Worm (Caenorhabditis elegans) whole organism, L3 larva: ENCODE measurements around the gene F52H2.15.

ENCODE experiments used
- R02D3.7 ChIP-seq: fragments of 150-350 bp; optimal IDR thresholded peaks from 2 replicates; lab custom pipeline; 2014; ENCODE audit warnings: missing biosample characterization, missing genetic modification characterization
- aly-2 ChIP-seq: fragments of 150-350 bp; optimal IDR thresholded peaks from 2 replicates; lab custom pipeline; 2014; ENCODE audit warnings: missing biosample characterization, missing genetic modification characterization
- ama-1 ChIP-seq: fragments of 150-350 bp; optimal IDR thresholded peaks from 2 replicates; lab custom pipeline; 2018
- ceh-16 ChIP-seq: sonication (generic microtip); optimal IDR thresholded peaks from 2 replicates; lab custom pipeline; 2017; ENCODE audit warnings: missing biosample characterization, missing genetic modification characterization
- ceh-28 ChIP-seq: fragments of 150-350 bp; optimal IDR thresholded peaks from 2 replicates; lab custom pipeline; 2014; ENCODE audit warnings: missing biosample characterization, missing genetic modification reagents, missing genetic modification characterization
- ceh-82 ChIP-seq: fragments of 150-350 bp; optimal IDR thresholded peaks from 2 replicates; lab custom pipeline; 2014; ENCODE audit warnings: missing biosample characterization, missing genetic modification characterization
- daf-12 ChIP-seq: fragments of 150-350 bp; optimal IDR thresholded peaks from 2 replicates; lab custom pipeline; 2014; ENCODE audit warnings: missing biosample characterization, missing genetic modification reagents, missing genetic modification characterization
- egl-27 ChIP-seq: sonication (generic microtip); optimal IDR thresholded peaks from 4 replicates; lab custom pipeline; 2017; ENCODE audit warnings: missing biosample characterization, missing genetic modification reagents, missing genetic modification characterization
- egl-5 ChIP-seq: fragments of 150-350 bp; optimal IDR thresholded peaks from 2 replicates; lab custom pipeline; 2017; ENCODE audit warnings: missing biosample characterization, missing genetic modification reagents, missing genetic modification characterization, inconsistent platforms
- elt-1 ChIP-seq: fragments of 150-350 bp; optimal IDR thresholded peaks from 2 replicates; lab custom pipeline; 2014; ENCODE audit warnings: missing biosample characterization, missing genetic modification characterization
- elt-2 ChIP-seq: sonication (generic microtip); optimal IDR thresholded peaks from 2 replicates; lab custom pipeline; 2016; ENCODE audit warnings: missing genetic modification reagents, mild to moderate bottlenecking, missing genetic modification characterization, missing compliant biosample characterization
- elt-3 ChIP-seq, 3 experiments: fragments of 150-350 bp in 1 of 3; sonication (generic microtip) in 2 of 3; optimal IDR thresholded peaks; 2 replicates in 2 of 3; 4 replicates in 1 of 3; lab custom pipeline; 2014 to 2017; ENCODE audit warnings: missing biosample characterization in 3 of 3, missing genetic modification characterization in 3 of 3
- eor-1 ChIP-seq, 2 experiments: fragments of 150-350 bp; optimal IDR thresholded peaks; 2 replicates each; lab custom pipeline; 2014 to 2018; ENCODE audit warnings: missing biosample characterization in 2 of 2, missing genetic modification characterization in 2 of 2
- fkh-10 ChIP-seq: sonication (generic microtip); optimal IDR thresholded peaks from 2 replicates; lab custom pipeline; 2017; ENCODE audit warnings: missing biosample characterization, missing genetic modification reagents, missing genetic modification characterization
- fkh-2 ChIP-seq: fragments of 150-350 bp; optimal IDR thresholded peaks from 2 replicates; lab custom pipeline; 2014; ENCODE audit warnings: missing biosample characterization, missing genetic modification reagents, missing genetic modification characterization
- fos-1 ChIP-seq: fragments of 150-350 bp; optimal IDR thresholded peaks from 2 replicates; lab custom pipeline; 2014; ENCODE audit warnings: missing biosample characterization, missing genetic modification characterization
- hmg-11 ChIP-seq: sonication (generic microtip); optimal IDR thresholded peaks from 2 replicates; lab custom pipeline; 2016; ENCODE audit warnings: missing genetic modification characterization, missing compliant biosample characterization
- jun-1 ChIP-seq: fragments of 150-350 bp; optimal IDR thresholded peaks from 2 replicates; lab custom pipeline; 2014; ENCODE audit warnings: missing biosample characterization, missing genetic modification reagents, missing genetic modification characterization
- lin-15B ChIP-seq: fragments of 150-350 bp; optimal IDR thresholded peaks from 2 replicates; lab custom pipeline; 2014; ENCODE audit warnings: missing biosample characterization, missing genetic modification characterization
- lsy-12 ChIP-seq: sonication (generic microtip); optimal IDR thresholded peaks from 2 replicates; lab custom pipeline; 2016; ENCODE audit warnings: mild to moderate bottlenecking, missing genetic modification characterization, missing compliant biosample characterization
- mdl-1 ChIP-seq: fragments of 150-350 bp; optimal IDR thresholded peaks from 2 replicates; lab custom pipeline; 2014; ENCODE audit warnings: missing biosample characterization, missing genetic modification characterization
- mml-1 ChIP-seq: fragments of 150-350 bp; sonication (generic microtip); optimal IDR thresholded peaks from 3 replicates; lab custom pipeline; 2014; ENCODE audit warnings: missing biosample characterization, missing genetic modification characterization
- nfya-1 ChIP-seq: sonication (generic microtip); optimal IDR thresholded peaks from 2 replicates; lab custom pipeline; 2017; ENCODE audit warnings: missing genetic modification characterization, mild to moderate bottlenecking, missing compliant biosample characterization, antibody characterized with exemption, moderate library complexity; ENCODE audit not compliant: insufficient read depth
- nhr-11 ChIP-seq: fragments of 150-350 bp; optimal IDR thresholded peaks from 2 replicates; lab custom pipeline; 2014; ENCODE audit warnings: missing biosample characterization, missing genetic modification characterization
- nhr-12 ChIP-seq: fragments of 150-350 bp; optimal IDR thresholded peaks from 2 replicates; lab custom pipeline; 2014; ENCODE audit warnings: missing biosample characterization, missing genetic modification characterization
- nhr-23 ChIP-seq: fragments of 150-350 bp; optimal IDR thresholded peaks from 2 replicates; lab custom pipeline; 2014; ENCODE audit warnings: missing biosample characterization, missing genetic modification reagents, missing genetic modification characterization
- nhr-237 ChIP-seq: fragments of 150-350 bp; optimal IDR thresholded peaks from 2 replicates; lab custom pipeline; 2014; ENCODE audit warnings: missing biosample characterization, missing genetic modification characterization
- nhr-28 ChIP-seq: fragments of 150-350 bp; optimal IDR thresholded peaks from 2 replicates; lab custom pipeline; 2014; ENCODE audit warnings: missing biosample characterization, missing genetic modification characterization
- nhr-77 ChIP-seq: fragments of 150-350 bp; optimal IDR thresholded peaks from 2 replicates; lab custom pipeline; 2014; ENCODE audit warnings: missing biosample characterization, missing genetic modification characterization
- pha-4 ChIP-seq: fragments of 150-350 bp; optimal IDR thresholded peaks from 2 replicates; lab custom pipeline; 2014; ENCODE audit warnings: missing biosample characterization, missing genetic modification reagents, missing genetic modification characterization
- sea-2 ChIP-seq: fragments of 150-350 bp; sonication (generic microtip); optimal IDR thresholded peaks from 4 replicates; lab custom pipeline; 2014; ENCODE audit warnings: missing biosample characterization, missing genetic modification reagents, missing genetic modification characterization
- skn-1 ChIP-seq: fragments of 150-350 bp; optimal IDR thresholded peaks from 2 replicates; lab custom pipeline; 2014; ENCODE audit warnings: missing biosample characterization, missing genetic modification characterization
- snpc-4 ChIP-seq: fragments of 150-350 bp; optimal IDR thresholded peaks from 2 replicates; lab custom pipeline; 2014; ENCODE audit warnings: missing biosample characterization, missing genetic modification characterization
- tbx-2 ChIP-seq: sonication (generic microtip); optimal IDR thresholded peaks from 2 replicates; lab custom pipeline; 2016; ENCODE audit warnings: mild to moderate bottlenecking, missing genetic modification characterization, missing compliant biosample characterization
- unc-39 ChIP-seq: sonication (generic microtip); optimal IDR thresholded peaks from 4 replicates; lab custom pipeline; 2017; ENCODE audit warnings: missing biosample characterization, missing genetic modification characterization
- unc-62 ChIP-seq: fragments of 150-350 bp; sonication (generic microtip); optimal IDR thresholded peaks from 4 replicates; lab custom pipeline; 2014; ENCODE audit warnings: missing biosample characterization, missing genetic modification reagents, missing genetic modification characterization
- ztf-4 ChIP-seq: fragments of 150-350 bp; optimal IDR thresholded peaks from 2 replicates; lab custom pipeline; 2014; ENCODE audit warnings: missing biosample characterization, missing genetic modification characterization

F52H2.15 gene

ce11 chrX:2592670-2593280, 27.6 kb downstream of the F52H2.15 start:
- peak; percentile 6 for TF ChIP-seq nfya-1
- no peak for TF ChIP-seq snpc-4 (tag; lab: Kevin White, UChicago)
- TF ChIP-seq pha-4, result peak; percentile 42
- peak; percentile 32 for TF ChIP-seq elt-2 (tag; lab: Kevin White, UChicago)
- TF ChIP-seq egl-5 (tag; lab: Kevin White, UChicago), result peak; percentile 13
- peak; percentile 73 for TF ChIP-seq ama-1 (lab: Kevin White, UChicago)
- TF ChIP-seq ztf-4 (tag; lab: Kevin White, UChicago), result peak; percentile 11
- no peak for TF ChIP-seq unc-62 (GFP tag; lab: Kevin White, UChicago)

ce11 chrX:2593703-2594102, 28.5 kb downstream of the F52H2.15 start, which contains the start of the genes nhr-40 and T03G6.7:
Gene nhr-40, plus strand, starts transcription at chrX:2594003.
Gene T03G6.7, plus strand, starts transcription at chrX:2594039.
- TF ChIP-seq hmg-11 (tag; lab: Kevin White, UChicago) (no peak), lin-15B (tag; lab: Kevin White, UChicago) (no peak), ceh-16 (tag; lab: Kevin White, UChicago) (no peak), eor-1 (tag; optimal IDR thresholded peaks at IDR 0.05; lab: Kevin White, UChicago) (no peak)

- TF ChIP-seq elt-1 (peak; percentile 23), nfya-1 (peak; percentile 30), fkh-10 (GFP tag; lab: Kevin White, UChicago) (peak; percentile 83), lsy-12 (tag; lab: Kevin White, UChicago) (no peak)
Observed at ce11 chrX:2595027-2595756, 30.0 kb downstream of the F52H2.15 start.

ce11 chrX:2595757-2596059, 30.6 kb downstream of the F52H2.15 start:
- TF ChIP-seq lin-15B (tag; lab: Kevin White, UChicago) (no peak), lsy-12 (tag; lab: Kevin White, UChicago) (no peak), hmg-11 (tag; lab: Kevin White, UChicago) (no peak), egl-27 (no peak), ztf-4 (tag; lab: Kevin White, UChicago) (no peak), jun-1 (tag; lab: Kevin White, UChicago) (no peak), daf-12 (no peak), ceh-82 (tag; lab: Kevin White, UChicago) (no peak), nhr-23 (tag; lab: Kevin White, UChicago) (no peak), sea-2 (GFP tag; lab: Kevin White, UChicago) (no peak), ceh-28 (tag; lab: Kevin White, UChicago) (no peak), snpc-4 (tag; lab: Kevin White, UChicago) (no peak), ceh-16 (tag; lab: Kevin White, UChicago) (no peak), eor-1 (tag; optimal IDR thresholded peaks at IDR 0.05; lab: Kevin White, UChicago) (no peak), unc-39 (tag; lab: Kevin White, UChicago) (no peak), aly-2 (tag; lab: Kevin White, UChicago) (no peak), fkh-2 (tag; lab: Kevin White, UChicago) (no peak)

ce11 chrX:2596605-2597004, 31.4 kb downstream of the F52H2.15 start:
- TF ChIP-seq skn-1 (tag; lab: Kevin White, UChicago) (peak; percentile 20), nhr-12 (tag; lab: Kevin White, UChicago) (no peak), nhr-237 (tag; lab: Kevin White, UChicago) (no peak), fkh-10 (GFP tag; lab: Kevin White, UChicago) (no peak), lsy-12 (tag; lab: Kevin White, UChicago) (no peak), nfya-1 (peak; percentile 21), jun-1 (tag; lab: Kevin White, UChicago) (no peak), fos-1 (tag; lab: Kevin White, UChicago) (no peak), nhr-11 (no peak)

ce11 chrX:2598833-2599279, 33.7 kb downstream of the F52H2.15 start:
- TF ChIP-seq mml-1 (tag; lab: Kevin White, UChicago), result no peak
- TF ChIP-seq daf-12, result peak; percentile 10
- TF ChIP-seq tbx-2, result peak; percentile 44
- no peak for TF ChIP-seq unc-39 (tag; lab: Kevin White, UChicago)
- TF ChIP-seq nhr-11, result no peak
- no peak for TF ChIP-seq snpc-4 (tag; lab: Kevin White, UChicago)
- peak; percentile 15 for TF ChIP-seq lin-15B (tag; lab: Kevin White, UChicago)
- no peak for TF ChIP-seq fos-1 (tag; lab: Kevin White, UChicago)
- TF ChIP-seq nhr-28 (tag; lab: Kevin White, UChicago), result no peak
- no peak for TF ChIP-seq egl-5 (tag; lab: Kevin White, UChicago)
- no peak for TF ChIP-seq ceh-16 (tag; lab: Kevin White, UChicago)
- no peak for TF ChIP-seq elt-1
- no peak for TF ChIP-seq nhr-237 (tag; lab: Kevin White, UChicago)
- peak; percentile 82 for TF ChIP-seq hmg-11 (tag; lab: Kevin White, UChicago)
- TF ChIP-seq egl-27, result no peak
- TF ChIP-seq R02D3.7 (tag; lab: Kevin White, UChicago), result no peak
- peak; percentile 56 for TF ChIP-seq unc-62 (GFP tag; lab: Kevin White, UChicago)
- no peak for TF ChIP-seq ztf-4 (tag; lab: Kevin White, UChicago)
- no peak for TF ChIP-seq nhr-77
- no peak for TF ChIP-seq jun-1 (tag; lab: Kevin White, UChicago)
- no peak for TF ChIP-seq fkh-2 (tag; lab: Kevin White, UChicago)
- TF ChIP-seq mdl-1 (tag; lab: Kevin White, UChicago), result no peak
- TF ChIP-seq aly-2 (tag; lab: Kevin White, UChicago), result no peak
- no peak for TF ChIP-seq elt-3 (tag; optimal IDR thresholded peaks at IDR 0.05; lab: Kevin White, UChicago)
